Worm (Caenorhabditis elegans): ENCODE results near the gene rpl-5.

- no peak for TF ChIP-seq ref-1 (GFP tag; conservative IDR thresholded peaks at IDR 0.05)
- no peak for TF ChIP-seq T22C8.4 (GFP tag; IDR thresholded peaks at IDR 0.05)
- TF ChIP-seq flt-1 (GFP tag; IDR thresholded peaks at IDR 0.05), result no peak
Measured at ce11 chrII:8566039-8566438, 3.7 kb upstream of the rpl-5 start, which contains the start of gene stc-1.
